Fruit fly (Drosophila melanogaster) whole organism, embryonic: ENCODE data around the gene GAPcenA.

Experiments used
- Ada2b ChIP-seq: fragments of 200-800 bp; sonication (Bioruptor generic); IDR thresholded peaks from 2 replicates; pipeline ENCODE4 v1.3.6; 2022; ENCODE audit warnings: missing biosample characterization, missing genetic modification characterization
- C15 ChIP-seq: fragments of 200-800 bp; sonication (Bioruptor generic); IDR thresholded peaks from 3 replicates; pipeline ENCODE4 v1.3.6; 2022; ENCODE audit warnings: missing biosample characterization, missing genetic modification characterization
- CG10366 ChIP-seq: fragments of 200-800 bp; sonication (Bioruptor generic); IDR thresholded peaks from 2 replicates; pipeline ENCODE4 v1.3.6; 2022; ENCODE audit warnings: missing biosample characterization, missing genetic modification characterization
- CG10654 ChIP-seq: fragments of 200-800 bp; sonication (Bioruptor generic); optimal IDR thresholded peaks from 2 replicates; lab custom pipeline; 2016; ENCODE audit warnings: missing biosample characterization, missing genetic modification characterization
- CG10979 ChIP-seq: fragments of 200-800 bp; sonication (Bioruptor generic); optimal IDR thresholded peaks from 2 replicates; lab custom pipeline; 2018; ENCODE audit warnings: missing biosample characterization, mild to moderate bottlenecking, missing genetic modification characterization, moderate library complexity
- CG11695 ChIP-seq: fragments of 200-800 bp; sonication (Bioruptor generic); IDR thresholded peaks from 3 replicates; pipeline ENCODE4 v1.3.6; 2022; ENCODE audit warnings: missing biosample characterization, missing genetic modification characterization
- CG12659 ChIP-seq: fragments of 200-800 bp; sonication (Bioruptor generic); optimal IDR thresholded peaks from 3 replicates; lab custom pipeline; 2017; ENCODE audit warnings: mild to moderate bottlenecking, missing biosample characterization, missing genetic modification reagents, missing genetic modification characterization
- CG13424 ChIP-seq: fragments of 200-800 bp; sonication (Bioruptor generic); optimal IDR thresholded peaks from 2 replicates; lab custom pipeline; 2019; ENCODE audit warnings: missing biosample characterization, mild to moderate bottlenecking, missing genetic modification characterization, moderate library complexity
- CG1529 ChIP-seq: fragments of 200-800 bp; sonication (Bioruptor generic); optimal IDR thresholded peaks from 3 replicates; lab custom pipeline; 2018; ENCODE audit warnings: missing biosample characterization, missing genetic modification characterization
- CG15479 ChIP-seq: fragments of 200-800 bp; sonication (Bioruptor generic); optimal IDR thresholded peaks from 3 replicates; lab custom pipeline; 2019; ENCODE audit warnings: missing biosample characterization, mild to moderate bottlenecking, missing genetic modification characterization, moderate library complexity
- CG15514 ChIP-seq: fragments of 200-800 bp; sonication (Bioruptor generic); optimal IDR thresholded peaks from 3 replicates; lab custom pipeline; 2017; ENCODE audit warnings: missing biosample characterization, missing genetic modification characterization, mild to moderate bottlenecking, moderate library complexity, missing genetic modification reagents
- CG16863 ChIP-seq: fragments of 200-800 bp; sonication (Bioruptor generic); optimal IDR thresholded peaks from 3 replicates; lab custom pipeline; 2016; ENCODE audit warnings: missing biosample characterization, missing genetic modification characterization
- CG2199 ChIP-seq: fragments of 200-800 bp; sonication (Bioruptor generic); IDR thresholded peaks from 3 replicates; pipeline ENCODE4 v1.3.6; 2022; ENCODE audit warnings: missing biosample characterization, missing genetic modification characterization
- CG4282 ChIP-seq: fragments of 200-800 bp; sonication (Bioruptor generic); optimal IDR thresholded peaks from 2 replicates; lab custom pipeline; 2016; ENCODE audit warnings: missing biosample characterization, missing genetic modification characterization
- CG4404 ChIP-seq: fragments of 200-800 bp; sonication (Bioruptor generic); IDR thresholded peaks from 2 replicates; pipeline ENCODE4 v1.3.6; 2022; ENCODE audit warnings: missing biosample characterization, missing genetic modification characterization
- CG6654 ChIP-seq: fragments of 200-800 bp; sonication (Bioruptor generic); optimal IDR thresholded peaks from 2 replicates; lab custom pipeline; 2017; ENCODE audit warnings: missing biosample characterization, mild to moderate bottlenecking, missing genetic modification characterization
- CG7786 ChIP-seq: fragments of 200-800 bp; sonication (Bioruptor generic); optimal IDR thresholded peaks from 2 replicates; lab custom pipeline; 2016; ENCODE audit warnings: missing biosample characterization, missing genetic modification characterization
- CG7928 ChIP-seq: fragments of 200-800 bp; sonication (Bioruptor generic); optimal IDR thresholded peaks from 2 replicates; lab custom pipeline; 2017; ENCODE audit warnings: missing biosample characterization, mild to moderate bottlenecking, missing genetic modification characterization
- CG7987 ChIP-seq: fragments of 200-800 bp; sonication (Bioruptor generic); optimal IDR thresholded peaks from 2 replicates; lab custom pipeline; 2018; ENCODE audit warnings: missing biosample characterization, mild to moderate bottlenecking, missing genetic modification characterization, moderate library complexity
- CG8290 ChIP-seq, 3 experiments: fragments of 200-800 bp; sonication (Bioruptor generic); optimal IDR thresholded peaks; 2 replicates each; lab custom pipeline; 2016 to 2019; ENCODE audit warnings: missing biosample characterization in 3 of 3, missing genetic modification characterization in 3 of 3, mild to moderate bottlenecking in 2 of 3, moderate library complexity in 1 of 3
- CG8388 ChIP-seq: fragments of 200-800 bp; sonication (Bioruptor generic); optimal IDR thresholded peaks from 2 replicates; lab custom pipeline; 2019; ENCODE audit warnings: missing biosample characterization, mild to moderate bottlenecking, missing genetic modification characterization, moderate library complexity
- CG8478 ChIP-seq: fragments of >200 bp; optimal IDR thresholded peaks from 2 replicates; lab custom pipeline; 2018
- CG9817 ChIP-seq: fragments of 200-800 bp; sonication (Bioruptor generic); optimal IDR thresholded peaks from 2 replicates; lab custom pipeline; 2018; ENCODE audit warnings: missing biosample characterization, mild to moderate bottlenecking, missing genetic modification characterization, moderate library complexity
- CrebB ChIP-seq: fragments of 200-800 bp; sonication (Bioruptor generic); optimal IDR thresholded peaks from 3 replicates; lab custom pipeline; 2018; ENCODE audit warnings: missing biosample characterization, mild to moderate bottlenecking, missing genetic modification characterization
- D19B ChIP-seq: fragments of 200-800 bp; sonication (Bioruptor generic); optimal IDR thresholded peaks from 2 replicates; lab custom pipeline; 2017; ENCODE audit warnings: missing biosample characterization, mild to moderate bottlenecking, missing genetic modification characterization
- Deaf1 ChIP-seq: fragments of 200-800 bp; optimal IDR thresholded peaks from 3 replicates; lab custom pipeline; 2019; ENCODE audit warnings: missing biosample characterization, mild to moderate bottlenecking, missing genetic modification characterization, moderate library complexity
- Dref ChIP-seq: fragments of 200-800 bp; sonication (Bioruptor generic); IDR thresholded peaks from 2 replicates; pipeline ENCODE4 v1.3.6; 2022; ENCODE audit warnings: missing biosample characterization, missing genetic modification characterization
- ERR ChIP-seq: fragments of 200-800 bp; sonication (Bioruptor generic); optimal IDR thresholded peaks from 2 replicates; lab custom pipeline; 2016; ENCODE audit warnings: missing biosample characterization, missing genetic modification characterization
- Gug ChIP-seq: fragments of 200-800 bp; sonication (Bioruptor generic); IDR thresholded peaks from 4 replicates; pipeline ENCODE4 v1.3.6; 2022; ENCODE audit warnings: missing biosample characterization, missing genetic modification characterization
- HHEX ChIP-seq: fragments of 200-800 bp; sonication (Bioruptor generic); optimal IDR thresholded peaks from 3 replicates; lab custom pipeline; 2017; ENCODE audit warnings: missing biosample characterization, mild to moderate bottlenecking, missing genetic modification characterization, missing genetic modification reagents
- HLH4C ChIP-seq: fragments of 200-800 bp; sonication (Bioruptor generic); IDR thresholded peaks from 3 replicates; pipeline ENCODE4 v1.3.6; 2022; ENCODE audit warnings: missing biosample characterization, missing genetic modification characterization; ENCODE audit not compliant: partially characterized antibody
- Hmx ChIP-seq: fragments of 200-800 bp; sonication (Bioruptor generic); optimal IDR thresholded peaks from 2 replicates; lab custom pipeline; 2016; ENCODE audit warnings: missing biosample characterization, missing genetic modification characterization
- MESR4 ChIP-seq: fragments of 200-800 bp; sonication (Bioruptor generic); optimal IDR thresholded peaks from 2 replicates; lab custom pipeline; 2018; ENCODE audit warnings: missing biosample characterization, mild to moderate bottlenecking, missing genetic modification characterization, moderate library complexity
- NC2α ChIP-seq: fragments of 200-800 bp; sonication (Bioruptor generic); optimal IDR thresholded peaks from 2 replicates; lab custom pipeline; 2016; ENCODE audit warnings: missing biosample characterization, missing genetic modification characterization
- NC2β ChIP-seq: fragments of 200-800 bp; sonication (Bioruptor generic); optimal IDR thresholded peaks from 2 replicates; lab custom pipeline; 2016; ENCODE audit warnings: missing biosample characterization, missing genetic modification characterization
- Nf-YA ChIP-seq: fragments of 200-800 bp; sonication (Bioruptor generic); IDR thresholded peaks from 2 replicates; pipeline ENCODE4 v1.3.6; 2022; ENCODE audit warnings: missing biosample characterization, missing genetic modification characterization
- Oli ChIP-seq: fragments of 200-800 bp; sonication (Bioruptor generic); optimal IDR thresholded peaks from 2 replicates; lab custom pipeline; 2018; ENCODE audit warnings: missing biosample characterization, mild to moderate bottlenecking, missing genetic modification characterization, moderate library complexity
- Pdp1 ChIP-seq, 2 experiments: fragments of 200-800 bp; sonication (Bioruptor generic); optimal IDR thresholded peaks; 3 replicates each; lab custom pipeline; 2016; ENCODE audit warnings: missing biosample characterization in 2 of 2, missing genetic modification characterization in 2 of 2, mild to moderate bottlenecking in 1 of 2, moderate library complexity in 1 of 2
- Scr ChIP-seq: fragments of 200-800 bp; sonication (Bioruptor generic); IDR thresholded peaks from 2 replicates; pipeline ENCODE4 v1.3.6; 2022; ENCODE audit warnings: missing biosample characterization, missing genetic modification characterization; ENCODE audit not compliant: partially characterized antibody
- Sin3A ChIP-seq: fragments of >200 bp; optimal IDR thresholded peaks from 2 replicates; lab custom pipeline; 2018
- Xrp1 ChIP-seq: fragments of 200-800 bp; sonication (Bioruptor generic); IDR thresholded peaks from 2 replicates; pipeline ENCODE4 v1.3.6; 2022; ENCODE audit warnings: missing biosample characterization, missing genetic modification characterization
- chm ChIP-seq: fragments of 200-800 bp; sonication (Bioruptor generic); IDR thresholded peaks from 2 replicates; pipeline ENCODE4 v1.3.6; 2022; ENCODE audit warnings: missing biosample characterization, missing genetic modification characterization
- dmrt11E ChIP-seq: fragments of 200-800 bp; sonication (Bioruptor generic); optimal IDR thresholded peaks from 3 replicates; lab custom pipeline; 2018; ENCODE audit warnings: missing biosample characterization, mild to moderate bottlenecking, missing genetic modification characterization, moderate library complexity
- kni ChIP-seq: fragments of 200-800 bp; sonication (Bioruptor generic); optimal IDR thresholded peaks from 3 replicates; lab custom pipeline; 2017; ENCODE audit warnings: mild to moderate bottlenecking, missing biosample characterization, missing genetic modification reagents, missing genetic modification characterization
- knrl ChIP-seq: fragments of 200-800 bp; sonication (Bioruptor generic); IDR thresholded peaks from 3 replicates; pipeline ENCODE4 v1.3.6; 2022; ENCODE audit warnings: missing biosample characterization, missing genetic modification characterization; ENCODE audit not compliant: partially characterized antibody
- luna ChIP-seq: fragments of 200-800 bp; sonication (Bioruptor generic); optimal IDR thresholded peaks from 2 replicates; lab custom pipeline; 2016; ENCODE audit warnings: missing biosample characterization, missing genetic modification characterization
- salm ChIP-seq: fragments of 200-800 bp; sonication (Bioruptor generic); optimal IDR thresholded peaks from 2 replicates; lab custom pipeline; 2018; ENCODE audit warnings: missing biosample characterization, mild to moderate bottlenecking, missing genetic modification characterization
- slp2 ChIP-seq: fragments of 200-800 bp; sonication (Bioruptor generic); optimal IDR thresholded peaks from 2 replicates; lab custom pipeline; 2016; ENCODE audit warnings: missing biosample characterization, missing genetic modification characterization
- trh ChIP-seq: fragments of 200-800 bp; sonication (Bioruptor generic); optimal IDR thresholded peaks from 2 replicates; lab custom pipeline; 2016; ENCODE audit warnings: missing biosample characterization, missing genetic modification characterization
- z ChIP-seq: fragments of 200-800 bp; sonication (Bioruptor generic); IDR thresholded peaks from 3 replicates; pipeline ENCODE4 v1.3.6; 2022; ENCODE audit warnings: missing biosample characterization, missing genetic modification characterization

GAPcenA gene

DNA sequence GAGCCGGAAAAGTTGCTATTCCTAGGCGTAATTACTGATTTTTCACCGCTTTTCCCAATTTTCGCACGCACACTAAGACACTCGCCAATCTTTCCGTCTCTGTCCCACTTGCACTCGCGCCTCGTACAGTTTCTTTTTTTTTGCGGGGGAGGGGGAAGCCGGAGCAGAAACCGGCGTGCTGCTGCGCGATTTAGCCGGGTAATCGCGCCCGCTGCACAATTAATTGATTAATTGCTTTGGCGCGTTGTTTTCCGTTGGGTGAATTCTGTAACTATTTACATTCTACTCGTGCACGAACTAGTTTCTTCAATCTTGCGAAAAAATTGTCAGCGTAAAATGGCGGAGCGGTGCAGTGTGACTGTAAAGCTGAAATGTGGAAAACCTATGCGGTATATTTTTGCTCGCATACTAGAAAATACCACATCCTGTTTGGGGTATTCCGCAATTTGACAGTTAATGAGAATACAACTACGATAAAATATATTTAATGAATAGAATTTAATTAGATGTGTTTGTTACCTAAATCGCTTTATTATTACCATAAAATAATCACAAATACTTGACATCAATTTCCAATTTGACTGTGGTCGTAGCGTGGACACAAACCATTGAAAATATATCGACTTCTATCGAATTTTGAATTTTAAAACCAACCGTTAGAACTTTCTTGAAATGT is 31.1 kb upstream of the GAPcenA start, which contains the start of gene Cpsf6:
Cpsf6 (minus strand) TSS at position 362 of the 676 bp plus-strand sequence.
- TF ChIP-seq CG9817 (peak; percentile 75), CG16863 (peak; percentile 17), chm (GFP tag; lab: Robert Waterston, UW) (peak; percentile 50), MESR4 (GFP tag; lab: Kevin White, UChicago) (peak; percentile 90), CG8290 (GFP tag; optimal IDR thresholded peaks at IDR 0.05; lab: Kevin White, UChicago) (peak; percentile 9), CG8290 (tag; optimal IDR thresholded peaks at IDR 0.05; lab: Kevin White, UChicago) (no peak), CG7928 (GFP tag; lab: Kevin White, UChicago) (peak; percentile 56), dmrt11E (tag; lab: Kevin White, UChicago) (peak; percentile 66), slp2 (GFP tag; lab: Kevin White, UChicago) (no peak), Ada2b (peak; percentile 67), Pdp1 (GFP tag; optimal IDR thresholded peaks at IDR 0.05; lab: Kevin White, UChicago) (peak in 1 of 2 experiments; percentile 40), Dref (GFP tag; lab: Robert Waterston, UW) (peak; percentile 76), HLH4C (GFP tag; lab: Robert Waterston, UW) (no peak), trh (GFP tag; lab: Kevin White, UChicago) (no peak), C15 (no peak), Xrp1 (peak; percentile 77), CG4282 (GFP tag; lab: Kevin White, UChicago) (no peak), knrl (GFP tag; lab: Robert Waterston, UW) (no peak), D19B (GFP tag; lab: Kevin White, UChicago) (peak; percentile 49), ERR (GFP tag; lab: Kevin White, UChicago) (no peak), Hmx (GFP tag; lab: Kevin White, UChicago) (peak; percentile 30), kni (GFP tag; lab: Kevin White, UChicago) (no peak), Sin3A (lab: Kevin White, UChicago) (peak; percentile 83), Scr (no peak; the same call in 1 of the 2 replicates), NC2β (GFP tag; lab: Kevin White, UChicago) (no peak), CG10654 (GFP tag; lab: Kevin White, UChicago) (peak; percentile 36), Nf-YA (GFP tag; lab: Robert Waterston, UW) (peak; percentile 32; the same call in 1 of the 2 replicates), Oli (tag; lab: Kevin White, UChicago) (peak; percentile 39), CG10366 (GFP tag; lab: Robert Waterston, UW) (peak; percentile 77), CG8478 (lab: Kevin White, UChicago) (peak; percentile 88), CG11695 (GFP tag; lab: Robert Waterston, UW) (peak; percentile 60; the same call in 2 of the 3 replicates), z (GFP tag; lab: Robert Waterston, UW) (no peak), NC2α (GFP tag; lab: Kevin White, UChicago) (no peak), CrebB (tag; lab: Kevin White, UChicago) (no peak), HHEX (peak; percentile 22), CG2199 (no peak), CG6654 (GFP tag; lab: Kevin White, UChicago) (no peak), Deaf1 (tag; lab: Kevin White, UChicago) (peak; percentile 19), Gug (GFP tag; lab: Robert Waterston, UW) (no peak), CG7987 (GFP tag; lab: Kevin White, UChicago) (no peak), CG12659 (GFP tag; lab: Kevin White, UChicago) (peak; percentile 60), CG13424 (tag; lab: Kevin White, UChicago) (peak; percentile 79), CG4404 (GFP tag; lab: Robert Waterston, UW) (0 out of 2 replicates have a peak, but pooled peaks have one; percentile 15), CG1529 (GFP tag; lab: Kevin White, UChicago) (peak; percentile 3), luna (GFP tag; lab: Kevin White, UChicago) (no peak), CG7786 (GFP tag; lab: Kevin White, UChicago) (no peak), CG10979 (peak; percentile 64), CG15514 (GFP tag; lab: Kevin White, UChicago) (peak; percentile 80), CG8388 (GFP tag; lab: Kevin White, UChicago) (peak; percentile 59), salm (tag; lab: Kevin White, UChicago) (no peak), CG15479 (GFP tag; lab: Kevin White, UChicago) (peak; percentile 13)
